Worm (Caenorhabditis elegans) whole organism, L4/young adult: ENCODE data around the gene gtbp-1.

Experiments used
- W03F9.2 ChIP-seq: fragments of 150-350 bp; optimal IDR thresholded peaks from 2 replicates; lab custom pipeline; 2014; ENCODE audit warnings: missing biosample characterization, missing genetic modification characterization
- dao-5 ChIP-seq: sonication (generic microtip); optimal IDR thresholded peaks from 2 replicates; lab custom pipeline; 2016; ENCODE audit warnings: missing genotype, missing genetic modification characterization, moderate library complexity, missing compliant biosample characterization
- him-1 ChIP-seq: sonication (generic microtip); optimal IDR thresholded peaks from 2 replicates; lab custom pipeline; 2016; ENCODE audit warnings: missing genotype, missing genetic modification reagents, missing genetic modification characterization, missing compliant biosample characterization

ce11 chrIV:10157034-10157433 lies 28.3 kb upstream of the gtbp-1 start:
- TF ChIP-seq dao-5 (tag; lab: Kevin White, UChicago) (no peak), W03F9.2 (tag; lab: Kevin White, UChicago) (no peak), him-1 (tag; lab: Kevin White, UChicago) (no peak)
